Worm (Caenorhabditis elegans) whole organism, L3 larva: ENCODE results near the gene rer-1.

ENCODE experiments used
- R02D3.7 ChIP-seq: fragments of 150-350 bp; optimal IDR thresholded peaks from 2 replicates; lab custom pipeline; 2014; ENCODE audit warnings: missing biosample characterization, missing genetic modification characterization
- ZK546.5 ChIP-seq: sonication (generic microtip); optimal IDR thresholded peaks from 2 replicates; lab custom pipeline; 2017; ENCODE audit warnings: missing biosample characterization, missing genetic modification characterization
- aly-2 ChIP-seq: fragments of 150-350 bp; optimal IDR thresholded peaks from 2 replicates; lab custom pipeline; 2014; ENCODE audit warnings: missing biosample characterization, missing genetic modification characterization
- ama-1 ChIP-seq: fragments of 150-350 bp; optimal IDR thresholded peaks from 2 replicates; lab custom pipeline; 2018
- ceh-16 ChIP-seq: sonication (generic microtip); optimal IDR thresholded peaks from 2 replicates; lab custom pipeline; 2017; ENCODE audit warnings: missing biosample characterization, missing genetic modification characterization
- ceh-28 ChIP-seq: fragments of 150-350 bp; optimal IDR thresholded peaks from 2 replicates; lab custom pipeline; 2014; ENCODE audit warnings: missing biosample characterization, missing genetic modification reagents, missing genetic modification characterization
- ceh-82 ChIP-seq: fragments of 150-350 bp; optimal IDR thresholded peaks from 2 replicates; lab custom pipeline; 2014; ENCODE audit warnings: missing biosample characterization, missing genetic modification characterization
- ceh-9 ChIP-seq: sonication (generic microtip); optimal IDR thresholded peaks from 2 replicates; lab custom pipeline; 2018; ENCODE audit warnings: missing biosample characterization, missing genetic modification characterization
- elt-2 ChIP-seq: sonication (generic microtip); optimal IDR thresholded peaks from 2 replicates; lab custom pipeline; 2016; ENCODE audit warnings: missing genetic modification reagents, mild to moderate bottlenecking, missing genetic modification characterization, missing compliant biosample characterization
- fkh-10 ChIP-seq: sonication (generic microtip); optimal IDR thresholded peaks from 2 replicates; lab custom pipeline; 2017; ENCODE audit warnings: missing biosample characterization, missing genetic modification reagents, missing genetic modification characterization
- fkh-2 ChIP-seq: fragments of 150-350 bp; optimal IDR thresholded peaks from 2 replicates; lab custom pipeline; 2014; ENCODE audit warnings: missing biosample characterization, missing genetic modification reagents, missing genetic modification characterization
- fos-1 ChIP-seq: fragments of 150-350 bp; optimal IDR thresholded peaks from 2 replicates; lab custom pipeline; 2014; ENCODE audit warnings: missing biosample characterization, missing genetic modification characterization
- hmg-11 ChIP-seq: sonication (generic microtip); optimal IDR thresholded peaks from 2 replicates; lab custom pipeline; 2016; ENCODE audit warnings: missing genetic modification characterization, missing compliant biosample characterization
- jun-1 ChIP-seq: fragments of 150-350 bp; optimal IDR thresholded peaks from 2 replicates; lab custom pipeline; 2014; ENCODE audit warnings: missing biosample characterization, missing genetic modification reagents, missing genetic modification characterization
- lin-15B ChIP-seq: fragments of 150-350 bp; optimal IDR thresholded peaks from 2 replicates; lab custom pipeline; 2014; ENCODE audit warnings: missing biosample characterization, missing genetic modification characterization
- lin-39 ChIP-seq: fragments of 150-350 bp; optimal IDR thresholded peaks from 2 replicates; lab custom pipeline; 2018; ENCODE audit warnings: missing biosample characterization, missing genetic modification reagents, missing genetic modification characterization
- lsy-12 ChIP-seq: sonication (generic microtip); optimal IDR thresholded peaks from 2 replicates; lab custom pipeline; 2016; ENCODE audit warnings: mild to moderate bottlenecking, missing genetic modification characterization, missing compliant biosample characterization
- mdl-1 ChIP-seq: fragments of 150-350 bp; optimal IDR thresholded peaks from 2 replicates; lab custom pipeline; 2014; ENCODE audit warnings: missing biosample characterization, missing genetic modification characterization
- mml-1 ChIP-seq: fragments of 150-350 bp; sonication (generic microtip); optimal IDR thresholded peaks from 3 replicates; lab custom pipeline; 2014; ENCODE audit warnings: missing biosample characterization, missing genetic modification characterization
- nfya-1 ChIP-seq: sonication (generic microtip); optimal IDR thresholded peaks from 2 replicates; lab custom pipeline; 2017; ENCODE audit warnings: missing genetic modification characterization, mild to moderate bottlenecking, missing compliant biosample characterization, antibody characterized with exemption, moderate library complexity; ENCODE audit not compliant: insufficient read depth
- nhr-11 ChIP-seq: fragments of 150-350 bp; optimal IDR thresholded peaks from 2 replicates; lab custom pipeline; 2014; ENCODE audit warnings: missing biosample characterization, missing genetic modification characterization
- nhr-12 ChIP-seq: fragments of 150-350 bp; optimal IDR thresholded peaks from 2 replicates; lab custom pipeline; 2014; ENCODE audit warnings: missing biosample characterization, missing genetic modification characterization
- nhr-23 ChIP-seq: fragments of 150-350 bp; optimal IDR thresholded peaks from 2 replicates; lab custom pipeline; 2014; ENCODE audit warnings: missing biosample characterization, missing genetic modification reagents, missing genetic modification characterization
- nhr-237 ChIP-seq: fragments of 150-350 bp; optimal IDR thresholded peaks from 2 replicates; lab custom pipeline; 2014; ENCODE audit warnings: missing biosample characterization, missing genetic modification characterization
- nhr-25 ChIP-seq: sonication (generic microtip); optimal IDR thresholded peaks from 2 replicates; lab custom pipeline; 2017; ENCODE audit warnings: missing biosample characterization, missing genetic modification characterization
- nhr-28 ChIP-seq: fragments of 150-350 bp; optimal IDR thresholded peaks from 2 replicates; lab custom pipeline; 2014; ENCODE audit warnings: missing biosample characterization, missing genetic modification characterization
- nhr-43 ChIP-seq: sonication (generic microtip); optimal IDR thresholded peaks from 2 replicates; lab custom pipeline; 2016; ENCODE audit warnings: mild to moderate bottlenecking, missing genetic modification characterization, missing compliant biosample characterization; ENCODE audit not compliant: poor library complexity, severe bottlenecking
- nhr-76 ChIP-seq: fragments of 150-350 bp; sonication (generic microtip); optimal IDR thresholded peaks from 5 replicates; lab custom pipeline; 2014; ENCODE audit warnings: missing biosample characterization, missing genetic modification characterization
- nhr-77 ChIP-seq: fragments of 150-350 bp; optimal IDR thresholded peaks from 2 replicates; lab custom pipeline; 2014; ENCODE audit warnings: missing biosample characterization, missing genetic modification characterization
- pha-4 ChIP-seq: fragments of 150-350 bp; optimal IDR thresholded peaks from 2 replicates; lab custom pipeline; 2014; ENCODE audit warnings: missing biosample characterization, missing genetic modification reagents, missing genetic modification characterization
- pqm-1 ChIP-seq: fragments of 150-350 bp; optimal IDR thresholded peaks from 2 replicates; lab custom pipeline; 2017; ENCODE audit warnings: missing biosample characterization, missing genetic modification characterization, inconsistent platforms
- skn-1 ChIP-seq: fragments of 150-350 bp; optimal IDR thresholded peaks from 2 replicates; lab custom pipeline; 2014; ENCODE audit warnings: missing biosample characterization, missing genetic modification characterization
- snpc-4 ChIP-seq: fragments of 150-350 bp; optimal IDR thresholded peaks from 2 replicates; lab custom pipeline; 2014; ENCODE audit warnings: missing biosample characterization, missing genetic modification characterization
- tbx-2 ChIP-seq: sonication (generic microtip); optimal IDR thresholded peaks from 2 replicates; lab custom pipeline; 2016; ENCODE audit warnings: mild to moderate bottlenecking, missing genetic modification characterization, missing compliant biosample characterization
- unc-62 ChIP-seq: fragments of 150-350 bp; sonication (generic microtip); optimal IDR thresholded peaks from 4 replicates; lab custom pipeline; 2014; ENCODE audit warnings: missing biosample characterization, missing genetic modification reagents, missing genetic modification characterization
- zag-1 ChIP-seq: fragments of 150-350 bp; optimal IDR thresholded peaks from 2 replicates; lab custom pipeline; 2014; ENCODE audit warnings: missing biosample characterization, missing genetic modification characterization
- ztf-11 ChIP-seq: fragments of 150-350 bp; optimal IDR thresholded peaks from 2 replicates; lab custom pipeline; 2014; ENCODE audit warnings: missing biosample characterization, missing genetic modification characterization
- ztf-4 ChIP-seq: fragments of 150-350 bp; optimal IDR thresholded peaks from 2 replicates; lab custom pipeline; 2014; ENCODE audit warnings: missing biosample characterization, missing genetic modification characterization

rer-1 gene

DNA sequence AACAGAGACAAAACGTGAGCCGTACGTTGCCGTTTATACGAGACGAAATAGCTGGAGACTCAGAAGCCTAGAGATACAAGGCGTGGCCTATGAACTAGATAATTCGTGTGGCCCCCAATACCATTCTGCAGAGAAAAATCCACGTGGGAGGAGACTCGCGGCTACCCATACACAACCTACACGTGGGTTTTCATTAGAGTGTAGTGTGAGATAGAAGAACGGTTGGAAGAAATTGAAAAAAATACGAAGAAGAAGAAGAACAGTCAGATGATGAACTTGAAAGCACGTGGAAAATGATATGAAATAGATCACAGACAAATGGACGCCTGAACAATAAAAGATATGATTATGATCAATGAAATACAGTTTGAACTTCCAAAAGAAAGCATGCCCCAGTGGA is 46.0 kb upstream of the rer-1 start:
- TF ChIP-seq nhr-23 (tag; lab: Kevin White, UChicago): peak; percentile 70
- peak; percentile 2 for TF ChIP-seq lsy-12
- peak; percentile 24 for TF ChIP-seq nhr-25 (tag; lab: Kevin White, UChicago)
- peak; percentile 81 for TF ChIP-seq nhr-43 (tag; lab: Kevin White, UChicago)
- no peak for TF ChIP-seq nhr-76 (tag; lab: Kevin White, UChicago)
- TF ChIP-seq mdl-1 (tag; lab: Kevin White, UChicago): peak; percentile 48

DNA sequence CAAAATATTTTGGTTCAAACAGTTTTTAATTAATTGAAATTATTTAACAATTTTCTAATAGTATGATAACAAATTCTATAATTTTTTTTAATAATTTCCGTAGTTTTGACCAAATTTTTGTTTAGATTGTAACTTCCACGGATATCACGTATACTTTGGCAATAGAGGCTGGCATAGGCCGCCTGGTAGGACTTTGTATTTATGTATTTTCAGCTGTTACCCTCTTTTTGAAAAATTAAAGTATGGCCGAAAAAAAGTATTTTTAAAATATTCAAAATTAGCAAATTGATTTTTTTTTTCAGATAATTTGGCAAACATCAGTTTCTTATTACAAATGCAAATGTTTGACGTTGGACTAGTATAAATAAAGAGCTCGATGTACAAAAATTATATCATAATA is 44.7 kb upstream of the rer-1 start, which contains the start of the genes nsph-1.1 and K08F8.15:
nsph-1.1 (plus strand) TSS at position 301 of the 400 bp plus-strand sequence.
K08F8.15 (plus strand) TSS at position 335 of the 400 bp plus-strand sequence.
- TF ChIP-seq hmg-11 (tag; lab: Kevin White, UChicago): no peak
- TF ChIP-seq ZK546.5: no peak
- no peak for TF ChIP-seq ztf-4 (tag; lab: Kevin White, UChicago)
- no peak for TF ChIP-seq nhr-12 (tag; lab: Kevin White, UChicago)
- no peak for TF ChIP-seq nhr-77
- TF ChIP-seq elt-2 (tag; lab: Kevin White, UChicago): no peak
- no peak for TF ChIP-seq ceh-16
- no peak for TF ChIP-seq ceh-9 (tag; lab: Kevin White, UChicago)
- no peak for TF ChIP-seq snpc-4 (tag; lab: Kevin White, UChicago)
- TF ChIP-seq nhr-237 (tag; lab: Kevin White, UChicago): no peak
- TF ChIP-seq nhr-28 (tag; lab: Kevin White, UChicago): no peak
- no peak for TF ChIP-seq nhr-43 (tag; lab: Kevin White, UChicago)
- no peak for TF ChIP-seq mdl-1 (tag; lab: Kevin White, UChicago)
- no peak for TF ChIP-seq skn-1 (tag; lab: Kevin White, UChicago)
- no peak for TF ChIP-seq ztf-11

DNA sequence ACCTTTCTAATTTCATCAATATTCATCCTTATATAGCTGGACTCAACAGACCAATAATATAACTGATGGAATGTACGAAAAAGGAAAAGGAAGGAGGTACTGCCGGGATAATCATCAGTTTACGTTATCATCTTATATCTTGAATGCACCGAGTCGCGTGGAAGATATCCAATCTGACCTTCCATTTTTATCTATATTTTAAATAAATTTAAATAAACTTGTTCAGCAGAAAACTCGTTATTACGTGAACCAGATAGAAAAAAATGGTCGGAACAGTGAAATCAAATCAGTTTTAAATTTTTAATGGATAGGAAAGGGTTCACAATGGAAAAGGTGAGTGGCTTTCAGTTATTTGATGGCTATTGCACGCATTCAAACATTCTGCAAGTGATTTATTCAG is 44.3 kb upstream of the rer-1 start, which contains the start of gene pah-1:
pah-1 (minus strand) TSS at position 101 of the 400 bp plus-strand sequence.
- TF ChIP-seq skn-1 (tag; lab: Kevin White, UChicago) (no peak), lin-39 (tag; lab: Kevin White, UChicago) (no peak), ztf-4 (tag; lab: Kevin White, UChicago) (no peak), lsy-12 (no peak), ama-1 (no peak), ZK546.5 (no peak), jun-1 (tag; lab: Kevin White, UChicago) (no peak), ceh-9 (tag; lab: Kevin White, UChicago) (no peak), nhr-11 (no peak), ceh-28 (tag; lab: Kevin White, UChicago) (no peak), snpc-4 (tag; lab: Kevin White, UChicago) (no peak), nhr-12 (tag; lab: Kevin White, UChicago) (no peak), aly-2 (no peak), ceh-82 (tag; lab: Kevin White, UChicago) (no peak), mml-1 (no peak), fkh-10 (no peak)

DNA sequence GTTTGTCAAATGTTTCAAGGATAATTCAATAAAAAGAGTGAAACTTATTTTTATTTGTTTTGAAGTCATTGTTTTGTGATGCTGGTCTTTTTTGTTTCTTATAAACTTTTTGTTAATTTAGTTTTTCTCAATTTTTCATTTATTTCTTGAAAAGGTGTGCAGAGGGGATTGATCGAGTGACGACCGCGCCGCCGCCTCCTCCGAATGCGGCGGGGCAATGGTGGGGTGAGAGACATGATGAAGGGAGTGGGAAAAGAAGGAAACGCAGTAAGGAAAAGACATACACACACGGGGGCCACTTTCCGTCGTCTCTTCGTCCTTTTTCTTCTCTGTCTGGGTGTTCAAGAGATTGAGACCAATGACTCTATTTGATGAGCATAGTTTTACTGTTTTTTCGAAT is 41.8 kb upstream of the rer-1 start:
- no peak for TF ChIP-seq aly-2
- no peak for TF ChIP-seq ZK546.5
- TF ChIP-seq fos-1 (tag; lab: Kevin White, UChicago): no peak
- TF ChIP-seq ceh-28 (tag; lab: Kevin White, UChicago): no peak
- TF ChIP-seq R02D3.7 (tag; lab: Kevin White, UChicago): no peak
- TF ChIP-seq lin-39 (tag; lab: Kevin White, UChicago): no peak
- TF ChIP-seq hmg-11 (tag; lab: Kevin White, UChicago): peak; percentile 57
- TF ChIP-seq unc-62: no peak
- TF ChIP-seq lin-15B (tag; lab: Kevin White, UChicago): no peak
- peak; percentile 26 for TF ChIP-seq nfya-1
- TF ChIP-seq tbx-2 (tag; lab: Kevin White, UChicago): no peak
- TF ChIP-seq nhr-43 (tag; lab: Kevin White, UChicago): no peak
- peak; percentile 44 for TF ChIP-seq pha-4
- no peak for TF ChIP-seq ama-1
- TF ChIP-seq elt-2 (tag; lab: Kevin White, UChicago): peak; percentile 5
- no peak for TF ChIP-seq skn-1 (tag; lab: Kevin White, UChicago)
- TF ChIP-seq fkh-2 (tag; lab: Kevin White, UChicago): no peak
- peak; percentile 18 for TF ChIP-seq pqm-1
- no peak for TF ChIP-seq nhr-25 (tag; lab: Kevin White, UChicago)
- no peak for TF ChIP-seq zag-1 (tag; lab: Kevin White, UChicago)
